Worm (Caenorhabditis elegans) whole organism, young adult: ENCODE measurements around the gene vha-12.

ENCODE experiments used
- B0336.3 ChIP-seq: fragments of 200-800 bp; sonication (Bioruptor generic); IDR thresholded peaks from 2 replicates; pipeline ENCODE4 v1.3.6; 2022; ENCODE audit warnings: missing genetic modification characterization, missing compliant biosample characterization
- C06A6.2 ChIP-seq: fragments of 200-800 bp; sonication (Bioruptor generic); conservative IDR thresholded peaks from 2 replicates; pipeline ENCODE4 v1.3.6; 2022; ENCODE audit warnings: missing genetic modification characterization, missing compliant biosample characterization
- D2030.7 ChIP-seq: fragments of 200-800 bp; sonication (Bioruptor generic); IDR thresholded peaks from 2 replicates; pipeline ENCODE4 v1.3.6; 2022; ENCODE audit warnings: missing genetic modification reagents, missing genetic modification characterization, missing compliant biosample characterization
- F10E7.11 ChIP-seq: sonication (generic microtip); optimal IDR thresholded peaks from 2 replicates; lab custom pipeline; 2017; ENCODE audit warnings: mild to moderate bottlenecking, missing genetic modification characterization, moderate library complexity, missing compliant biosample characterization
- F49E8.2 ChIP-seq: sonication (generic microtip); optimal IDR thresholded peaks from 3 replicates; lab custom pipeline; 2017; ENCODE audit warnings: missing genetic modification characterization, mild to moderate bottlenecking, missing compliant biosample characterization, antibody characterized with exemption, moderate library complexity; ENCODE audit not compliant: insufficient read depth
- F57C9.4 ChIP-seq: sonication (generic microtip); optimal IDR thresholded peaks from 2 replicates; lab custom pipeline; 2017; ENCODE audit warnings: mild to moderate bottlenecking, missing genetic modification characterization, missing compliant biosample characterization
- K12H6.12 ChIP-seq: fragments of 200-800 bp; sonication (Bioruptor generic); optimal IDR thresholded peaks from 2 replicates; lab custom pipeline; 2018; ENCODE audit warnings: mild to moderate bottlenecking, missing genetic modification characterization, missing compliant biosample characterization
- T07F8.4 ChIP-seq: sonication (generic microtip); optimal IDR thresholded peaks from 2 replicates; lab custom pipeline; 2016; ENCODE audit warnings: mild to moderate bottlenecking, missing genetic modification characterization, moderate library complexity, missing compliant biosample characterization
- Y79H2A.3 ChIP-seq: fragments of 200-800 bp; sonication (Bioruptor generic); conservative IDR thresholded peaks from 2 replicates; pipeline ENCODE4 v1.3.6; 2022; ENCODE audit warnings: missing genetic modification reagents, missing genetic modification characterization, missing compliant biosample characterization
- aptf-2 ChIP-seq: fragments of 200-800 bp; sonication (Bioruptor generic); conservative IDR thresholded peaks from 2 replicates; pipeline ENCODE4 v1.3.6; 2022; ENCODE audit warnings: missing genetic modification reagents, missing genetic modification characterization, missing compliant biosample characterization
- aptf-3 ChIP-seq: fragments of 200-800 bp; sonication (Bioruptor generic); IDR thresholded peaks from 2 replicates; pipeline ENCODE4 v1.3.6; 2022; ENCODE audit warnings: missing genetic modification characterization, missing compliant biosample characterization
- attf-5 ChIP-seq: fragments of 200-800 bp; sonication (Bioruptor generic); optimal IDR thresholded peaks from 2 replicates; lab custom pipeline; 2018; ENCODE audit warnings: mild to moderate bottlenecking, missing genetic modification characterization, missing compliant biosample characterization
- attf-6 ChIP-seq: fragments of 200-800 bp; sonication (Bioruptor generic); IDR thresholded peaks from 2 replicates; pipeline ENCODE4 v1.3.6; 2022; ENCODE audit warnings: missing genetic modification reagents, missing genetic modification characterization, missing compliant biosample characterization
- bed-2 ChIP-seq: fragments of 200-800 bp; sonication (Bioruptor generic); IDR thresholded peaks from 2 replicates; pipeline ENCODE4 v1.3.6; 2022; ENCODE audit warnings: missing genetic modification reagents, missing genetic modification characterization, missing compliant biosample characterization
- cebp-1 ChIP-seq, 2 experiments: fragments of 200-800 bp in 1 of 2; sonication (Bioruptor generic) in 1 of 2; sonication (generic microtip) in 1 of 2; IDR thresholded peaks in 1 of 2; optimal IDR thresholded peaks in 1 of 2; 2 replicates each; pipeline versions ENCODE4 v1.3.6 to Lab custom; 2017 to 2022; ENCODE audit warnings: missing compliant biosample characterization in 2 of 2, missing genetic modification characterization in 2 of 2, mild to moderate bottlenecking in 1 of 2, missing genetic modification reagents in 1 of 2, moderate library complexity in 1 of 2
- ceh-100 ChIP-seq: fragments of 200-800 bp; sonication (Bioruptor generic); IDR thresholded peaks from 2 replicates; pipeline ENCODE4 v1.3.6; 2022; ENCODE audit warnings: missing genetic modification reagents, missing genetic modification characterization, missing compliant biosample characterization
- chd-7 ChIP-seq: sonication (generic microtip); optimal IDR thresholded peaks from 2 replicates; lab custom pipeline; 2016; ENCODE audit warnings: mild to moderate bottlenecking, missing genetic modification characterization, moderate library complexity, missing compliant biosample characterization
- die-1 ChIP-seq: sonication (generic microtip); optimal IDR thresholded peaks from 2 replicates; lab custom pipeline; 2016; ENCODE audit warnings: missing genotype, mild to moderate bottlenecking, missing genetic modification characterization, missing compliant biosample characterization
- dpff-1 ChIP-seq: sonication (generic microtip); optimal IDR thresholded peaks from 2 replicates; lab custom pipeline; 2017; ENCODE audit warnings: mild to moderate bottlenecking, missing genetic modification characterization, missing compliant biosample characterization
- hlh-12 ChIP-seq: sonication (generic microtip); optimal IDR thresholded peaks from 2 replicates; lab custom pipeline; 2016; ENCODE audit warnings: missing genetic modification characterization, missing compliant biosample characterization
- hlh-26 ChIP-seq: fragments of 200-800 bp; sonication (Bioruptor generic); conservative IDR thresholded peaks from 2 replicates; pipeline ENCODE4 v1.3.6; 2022; ENCODE audit warnings: missing genetic modification reagents, missing genetic modification characterization, missing compliant biosample characterization
- hmg-1.2 ChIP-seq: fragments of 200-800 bp; sonication (Bioruptor generic); IDR thresholded peaks from 2 replicates; pipeline ENCODE4 v1.3.6; 2022; ENCODE audit warnings: missing genetic modification reagents, missing genetic modification characterization, missing compliant biosample characterization
- lag-1 ChIP-seq: fragments of 200-800 bp; sonication (Bioruptor generic); IDR thresholded peaks from 2 replicates; pipeline ENCODE4 v1.3.6; 2022; ENCODE audit warnings: missing genetic modification reagents, missing genetic modification characterization, missing compliant biosample characterization
- let-607 ChIP-seq, 2 experiments: fragments of 200-800 bp in 1 of 2; sonication (Bioruptor generic) in 1 of 2; sonication (generic microtip) in 1 of 2; optimal IDR thresholded peaks; 2 replicates each; lab custom pipeline; 2016 to 2018; ENCODE audit warnings: mild to moderate bottlenecking in 2 of 2, missing compliant biosample characterization in 2 of 2, missing genetic modification characterization in 2 of 2, moderate library complexity in 2 of 2, missing genotype in 1 of 2
- lin-40 ChIP-seq: sonication (generic microtip); optimal IDR thresholded peaks from 2 replicates; lab custom pipeline; 2016; ENCODE audit warnings: missing genetic modification characterization, mild to moderate bottlenecking, missing compliant biosample characterization, missing genotype, missing genetic modification reagents
- lin-54 ChIP-seq: fragments of 200-800 bp; sonication (Bioruptor generic); optimal IDR thresholded peaks from 2 replicates; lab custom pipeline; 2018; ENCODE audit warnings: mild to moderate bottlenecking, missing genetic modification characterization, missing compliant biosample characterization
- madf-10 ChIP-seq: sonication (generic microtip); optimal IDR thresholded peaks from 2 replicates; lab custom pipeline; 2016; ENCODE audit warnings: mild to moderate bottlenecking, missing genetic modification characterization, missing compliant biosample characterization
- mcd-1 ChIP-seq: fragments of 200-800 bp; sonication (Bioruptor generic); IDR thresholded peaks from 2 replicates; pipeline ENCODE4 v1.3.6; 2022; ENCODE audit warnings: missing genetic modification reagents, missing genetic modification characterization, missing compliant biosample characterization
- mel-28 ChIP-seq: sonication (generic microtip); optimal IDR thresholded peaks from 2 replicates; lab custom pipeline; 2016; ENCODE audit warnings: borderline replicate concordance, mild to moderate bottlenecking, missing genetic modification characterization, missing compliant biosample characterization
- nfya-1 ChIP-seq: sonication (generic microtip); optimal IDR thresholded peaks from 2 replicates; lab custom pipeline; 2017; ENCODE audit warnings: antibody characterized with exemption, missing compliant biosample characterization, missing genetic modification characterization, borderline replicate concordance; ENCODE audit not compliant: insufficient read depth
- nfyb-1 ChIP-seq: fragments of 200-800 bp; sonication (Bioruptor generic); IDR thresholded peaks from 2 replicates; pipeline ENCODE4 v1.3.6; 2022; ENCODE audit warnings: missing genetic modification reagents, missing genetic modification characterization, missing compliant biosample characterization
- nhr-90 ChIP-seq: sonication (generic microtip); optimal IDR thresholded peaks from 2 replicates; lab custom pipeline; 2016; ENCODE audit warnings: missing genotype, mild to moderate bottlenecking, missing genetic modification characterization, missing compliant biosample characterization
- snpc-1.3 ChIP-seq: sonication (generic microtip); optimal IDR thresholded peaks from 2 replicates; lab custom pipeline; 2017; ENCODE audit warnings: missing genetic modification characterization, mild to moderate bottlenecking, missing compliant biosample characterization, antibody characterized with exemption, moderate library complexity, missing genotype, missing genetic modification reagents; ENCODE audit not compliant: insufficient read depth
- snpc-3.4 ChIP-seq: sonication (generic microtip); optimal IDR thresholded peaks from 2 replicates; lab custom pipeline; 2017; ENCODE audit warnings: missing genetic modification characterization, mild to moderate bottlenecking, missing compliant biosample characterization, antibody characterized with exemption, moderate library complexity, missing genotype, missing genetic modification reagents
- tbp1 ChIP-seq: fragments of 200-800 bp; sonication (Bioruptor generic); optimal IDR thresholded peaks from 2 replicates; lab custom pipeline; 2018; ENCODE audit warnings: mild to moderate bottlenecking, missing genetic modification characterization, missing compliant biosample characterization
- tlf-1 ChIP-seq: fragments of 200-800 bp; sonication (Bioruptor generic); optimal IDR thresholded peaks from 2 replicates; lab custom pipeline; 2018; ENCODE audit warnings: mild to moderate bottlenecking, missing genetic modification characterization, missing compliant biosample characterization
- unc-62 ChIP-seq: fragments of 150-350 bp; optimal IDR thresholded peaks from 2 replicates; lab custom pipeline; 2014; ENCODE audit warnings: missing biosample characterization, missing genetic modification reagents, missing genetic modification characterization
- xnd-1 ChIP-seq: sonication (generic microtip); optimal IDR thresholded peaks from 2 replicates; lab custom pipeline; 2016; ENCODE audit warnings: missing genotype, missing genetic modification reagents, missing genetic modification characterization, missing compliant biosample characterization
- zfh-2 ChIP-seq: fragments of 200-800 bp; sonication (Bioruptor generic); conservative IDR thresholded peaks from 2 replicates; pipeline ENCODE4 v1.3.6; 2022; ENCODE audit warnings: missing genetic modification reagents, missing genetic modification characterization, missing compliant biosample characterization
- zim-3 ChIP-seq: sonication (generic microtip); optimal IDR thresholded peaks from 2 replicates; lab custom pipeline; 2017; ENCODE audit warnings: mild to moderate bottlenecking, missing genetic modification characterization, moderate library complexity, missing compliant biosample characterization
- ztf-18 ChIP-seq: sonication (generic microtip); optimal IDR thresholded peaks from 2 replicates; lab custom pipeline; 2016; ENCODE audit warnings: missing genotype, mild to moderate bottlenecking, missing genetic modification characterization, missing compliant biosample characterization
- ztf-22 ChIP-seq: fragments of 200-800 bp; sonication (Bioruptor generic); optimal IDR thresholded peaks from 2 replicates; lab custom pipeline; 2018; ENCODE audit warnings: mild to moderate bottlenecking, missing genetic modification characterization, moderate library complexity, missing compliant biosample characterization
- ztf-6 ChIP-seq: fragments of 200-800 bp; sonication (Bioruptor generic); IDR thresholded peaks from 2 replicates; pipeline ENCODE4 v1.3.6; 2022; ENCODE audit warnings: missing genetic modification reagents, missing genetic modification characterization, missing compliant biosample characterization

The vha-12 gene

ce11 chrX:4209131-4209530 lies 18.2 kb downstream of the vha-12 start (continued):
- TF ChIP-seq snpc-3.4 (tag; lab: Kevin White, UChicago): peak; percentile 12
- no peak for TF ChIP-seq D2030.7 (GFP tag; lab: Robert Waterston, UW)
- peak; percentile 80 for TF ChIP-seq die-1
- TF ChIP-seq aptf-3 (GFP tag; lab: Robert Waterston, UW): no peak
- peak; percentile 97 for TF ChIP-seq F10E7.11
- peak; percentile 99 for TF ChIP-seq tlf-1 (GFP tag; lab: Kevin White, UChicago)
- TF ChIP-seq attf-6 (GFP tag; lab: Robert Waterston, UW): no peak
- peak; percentile 98 for TF ChIP-seq B0336.3 (GFP tag; lab: Robert Waterston, UW)
- peak; percentile 63 for TF ChIP-seq ztf-22 (GFP tag; lab: Kevin White, UChicago)
- peak; percentile 54 for TF ChIP-seq attf-5 (GFP tag; lab: Kevin White, UChicago)
- TF ChIP-seq ztf-6 (GFP tag; lab: Robert Waterston, UW): peak; percentile 96
- TF ChIP-seq Y79H2A.3: no peak
- peak; percentile 71 for TF ChIP-seq zim-3 (tag; lab: Kevin White, UChicago)
- peak; percentile 98 for TF ChIP-seq nfyb-1 (GFP tag; lab: Robert Waterston, UW)
- peak; percentile 68 for TF ChIP-seq F57C9.4
- peak; percentile 98 for TF ChIP-seq K12H6.12 (tag; lab: Kevin White, UChicago)

ce11 chrX:4214643-4215042 lies 23.7 kb downstream of the vha-12 start:
- TF ChIP-seq zfh-2 (GFP tag; lab: Robert Waterston, UW) (peak; percentile 72), hmg-1.2 (GFP tag; lab: Robert Waterston, UW) (peak; percentile 48; the same call in 1 of the 2 replicates), snpc-3.4 (tag; lab: Kevin White, UChicago) (no peak), cebp-1 (GFP tag; IDR thresholded peaks at IDR 0.05; lab: Robert Waterston, UW) (peak; percentile 85), cebp-1 (tag; optimal IDR thresholded peaks at IDR 0.05; lab: Kevin White, UChicago) (peak; percentile 97), hlh-12 (tag; lab: Kevin White, UChicago) (no peak)

DNA sequence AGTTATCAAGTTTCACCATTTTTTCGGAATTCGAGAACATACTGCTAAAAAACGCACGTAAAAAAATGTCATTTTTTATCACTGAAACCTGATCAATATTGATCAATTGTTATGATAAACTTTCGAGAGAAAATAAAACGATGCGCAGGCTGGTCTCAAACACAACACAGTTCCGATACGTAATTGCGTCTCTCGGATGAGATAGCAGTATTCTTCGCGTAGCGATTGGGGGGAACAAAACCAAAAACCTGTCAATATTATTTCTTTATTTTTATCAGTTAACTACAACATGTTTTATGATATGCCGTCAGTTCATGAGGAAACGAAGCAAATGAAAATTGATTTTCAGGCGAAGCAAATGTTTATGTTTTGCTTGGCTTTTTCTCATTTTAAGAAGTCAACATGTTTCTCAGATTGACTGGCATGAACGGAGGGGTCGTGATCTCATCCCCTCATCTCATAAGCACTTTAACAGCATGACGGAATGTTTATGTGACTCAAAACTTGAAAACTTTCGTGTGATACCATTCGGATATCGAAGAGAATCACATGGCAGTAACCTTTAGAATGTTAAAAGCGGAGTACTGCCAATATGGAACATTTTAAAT lies 24.7 kb downstream of the vha-12 start:
- TF ChIP-seq mcd-1 (GFP tag; lab: Robert Waterston, UW) (no peak), hlh-26 (GFP tag; lab: Robert Waterston, UW) (no peak), xnd-1 (no peak), let-607 (tag; optimal IDR thresholded peaks at IDR 0.05; lab: Kevin White, UChicago) (peak in 1 of 2 experiments; percentile 33), snpc-1.3 (tag; lab: Kevin White, UChicago) (no peak), B0336.3 (GFP tag; lab: Robert Waterston, UW) (peak; percentile 36; the same call in 1 of the 2 replicates), tbp1 (no peak), lin-54 (GFP tag; lab: Kevin White, UChicago) (no peak), dpff-1 (tag; lab: Kevin White, UChicago) (no peak), aptf-2 (GFP tag; lab: Robert Waterston, UW) (no peak), lin-40 (peak; percentile 29), bed-2 (GFP tag; lab: Robert Waterston, UW) (no peak), attf-5 (GFP tag; lab: Kevin White, UChicago) (peak; percentile 24), C06A6.2 (no peak), T07F8.4 (tag; lab: Kevin White, UChicago) (no peak), lag-1 (GFP tag; lab: Robert Waterston, UW) (no peak), chd-7 (tag; lab: Kevin White, UChicago) (no peak), mel-28 (no peak), ztf-18 (tag; lab: Kevin White, UChicago) (no peak), cebp-1 (GFP tag; IDR thresholded peaks at IDR 0.05; lab: Robert Waterston, UW) (no peak), cebp-1 (tag; optimal IDR thresholded peaks at IDR 0.05; lab: Kevin White, UChicago) (peak; percentile 11), F49E8.2 (tag; lab: Kevin White, UChicago) (no peak), unc-62 (GFP tag; lab: Kevin White, UChicago) (no peak), nhr-90 (tag; lab: Kevin White, UChicago) (no peak), nfya-1 (no peak), madf-10 (tag; lab: Kevin White, UChicago) (no peak), ceh-100 (no peak)
